Fruit fly (Drosophila melanogaster) whole organism, adult: Measurements from ENCODE around the gene m.
"Not testable (repeated sequence)": the region's sequence is repeated elsewhere in the genome, so short reads cannot be mapped to it uniquely, and the experiment has no call there.

ENCODE experiments used
- CG11617 ChIP-seq: fragments of 200-800 bp; sonication (Bioruptor generic); optimal IDR thresholded peaks from 2 replicates; lab custom pipeline; 2017; ENCODE audit warnings: mild to moderate bottlenecking, missing biosample characterization, missing genetic modification reagents, missing genetic modification characterization
- CG12768 ChIP-seq: fragments of 200-800 bp; sonication (Bioruptor generic); optimal IDR thresholded peaks from 2 replicates; lab custom pipeline; 2017; ENCODE audit warnings: missing biosample characterization, missing genetic modification characterization, mild to moderate bottlenecking, moderate library complexity, missing genetic modification reagents
- CG14711 ChIP-seq: fragments of 200-800 bp; sonication (Bioruptor generic); optimal IDR thresholded peaks from 2 replicates; lab custom pipeline; 2018; ENCODE audit warnings: missing biosample characterization, mild to moderate bottlenecking, missing genetic modification characterization, moderate library complexity
- CG1620 ChIP-seq: fragments of 200-800 bp; sonication (Bioruptor generic); optimal IDR thresholded peaks from 2 replicates; lab custom pipeline; 2016; ENCODE audit warnings: missing biosample characterization, missing genetic modification characterization
- CG33017 ChIP-seq: fragments of 200-800 bp; sonication (Bioruptor generic); optimal IDR thresholded peaks from 2 replicates; lab custom pipeline; 2018; ENCODE audit warnings: missing biosample characterization, mild to moderate bottlenecking, missing genetic modification characterization, moderate library complexity
- CG5204 ChIP-seq: fragments of 200-800 bp; sonication (Bioruptor generic); optimal IDR thresholded peaks from 2 replicates; lab custom pipeline; 2016; ENCODE audit warnings: missing biosample characterization, missing genetic modification characterization
- CG7045 ChIP-seq: fragments of 200-800 bp; sonication (Bioruptor generic); optimal IDR thresholded peaks from 2 replicates; lab custom pipeline; 2017; ENCODE audit warnings: missing biosample characterization, mild to moderate bottlenecking, missing genetic modification characterization
- CG7101 ChIP-seq: fragments of 200-800 bp; sonication (Bioruptor generic); optimal IDR thresholded peaks from 2 replicates; lab custom pipeline; 2018; ENCODE audit warnings: missing biosample characterization, mild to moderate bottlenecking, missing genetic modification characterization, moderate library complexity
- Clk ChIP-seq: fragments of 200-800 bp; sonication (Bioruptor generic); optimal IDR thresholded peaks from 2 replicates; lab custom pipeline; 2017; ENCODE audit warnings: missing biosample characterization, missing genetic modification characterization
- Crg-1 ChIP-seq: fragments of 200-800 bp; sonication (Bioruptor generic); optimal IDR thresholded peaks from 2 replicates; lab custom pipeline; 2016; ENCODE audit warnings: missing biosample characterization, missing genetic modification characterization
- Hr96 ChIP-seq: fragments of 200-800 bp; sonication (Bioruptor generic); optimal IDR thresholded peaks from 2 replicates; lab custom pipeline; 2016; ENCODE audit warnings: missing biosample characterization, missing genetic modification characterization
- Mnt ChIP-seq: fragments of 200-800 bp; sonication (Bioruptor generic); optimal IDR thresholded peaks from 2 replicates; lab custom pipeline; 2016; ENCODE audit warnings: missing biosample characterization, mild to moderate bottlenecking, missing genetic modification characterization
- bab1 ChIP-seq: fragments of 200-800 bp; sonication (Bioruptor generic); optimal IDR thresholded peaks from 3 replicates; lab custom pipeline; 2019; ENCODE audit warnings: missing biosample characterization, mild to moderate bottlenecking, missing genetic modification characterization, moderate library complexity
- cic ChIP-seq: fragments of 200-800 bp; sonication (Bioruptor generic); optimal IDR thresholded peaks from 2 replicates; lab custom pipeline; 2017; ENCODE audit warnings: missing biosample characterization, mild to moderate bottlenecking, missing genetic modification characterization, moderate library complexity
- cnc ChIP-seq, 2 experiments: fragments of >200 bp; optimal IDR thresholded peaks; 2 replicates each; lab custom pipeline; 2017
- kay ChIP-seq: fragments of 200-800 bp; sonication (Bioruptor generic); peaks from one replicate; lab custom pipeline; 2016; ENCODE audit warnings: missing biosample characterization, missing genetic modification characterization, borderline replicate concordance
- ovo ChIP-seq: fragments of 200-800 bp; sonication (Bioruptor generic); optimal IDR thresholded peaks from 2 replicates; lab custom pipeline; 2016; ENCODE audit warnings: missing biosample characterization, missing genetic modification characterization
- pad ChIP-seq: fragments of 200-800 bp; sonication (Bioruptor generic); optimal IDR thresholded peaks from 3 replicates; lab custom pipeline; 2017; ENCODE audit warnings: missing biosample characterization, missing genetic modification characterization, mild to moderate bottlenecking, moderate library complexity, missing genetic modification reagents
- tj ChIP-seq: fragments of 200-800 bp; sonication (Bioruptor generic); optimal IDR thresholded peaks from 3 replicates; lab custom pipeline; 2017; ENCODE audit warnings: missing biosample characterization, mild to moderate bottlenecking, missing genetic modification characterization, moderate library complexity
- toe ChIP-seq: fragments of 200-800 bp; sonication (Bioruptor generic); optimal IDR thresholded peaks from 2 replicates; lab custom pipeline; 2016; ENCODE audit warnings: missing biosample characterization, missing genetic modification characterization

m gene

DNA sequence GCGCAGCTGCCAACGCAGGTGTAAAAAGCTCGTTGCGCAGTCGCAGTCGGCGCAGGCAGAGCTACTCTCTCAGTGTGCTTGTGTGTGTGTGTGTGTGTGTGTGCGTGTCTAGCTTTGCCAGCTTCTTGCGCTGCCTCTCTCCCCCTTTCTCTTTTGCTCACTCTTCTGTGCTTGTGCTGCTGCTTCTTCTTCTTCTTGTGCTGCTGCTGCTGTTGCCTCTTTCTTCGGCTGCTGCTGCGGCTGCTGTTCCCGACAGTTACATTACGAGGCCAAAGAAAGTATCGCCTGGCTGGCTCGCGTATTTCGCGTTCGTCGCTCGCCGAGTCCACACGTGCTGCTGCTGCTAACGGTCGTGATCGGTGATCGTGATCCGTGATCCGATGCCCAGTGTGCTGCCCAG lies at the start of gene m:
TSS of gene m (plus strand) at position 301 of the 400 bp plus-strand sequence.
- not testable (repeated sequence) for TF ChIP-seq ovo (GFP tag; lab: Kevin White, UChicago); cnc (optimal IDR thresholded peaks at IDR 0.05; lab: Kevin White, UChicago); CG33017 (tag; lab: Kevin White, UChicago)

DNA sequence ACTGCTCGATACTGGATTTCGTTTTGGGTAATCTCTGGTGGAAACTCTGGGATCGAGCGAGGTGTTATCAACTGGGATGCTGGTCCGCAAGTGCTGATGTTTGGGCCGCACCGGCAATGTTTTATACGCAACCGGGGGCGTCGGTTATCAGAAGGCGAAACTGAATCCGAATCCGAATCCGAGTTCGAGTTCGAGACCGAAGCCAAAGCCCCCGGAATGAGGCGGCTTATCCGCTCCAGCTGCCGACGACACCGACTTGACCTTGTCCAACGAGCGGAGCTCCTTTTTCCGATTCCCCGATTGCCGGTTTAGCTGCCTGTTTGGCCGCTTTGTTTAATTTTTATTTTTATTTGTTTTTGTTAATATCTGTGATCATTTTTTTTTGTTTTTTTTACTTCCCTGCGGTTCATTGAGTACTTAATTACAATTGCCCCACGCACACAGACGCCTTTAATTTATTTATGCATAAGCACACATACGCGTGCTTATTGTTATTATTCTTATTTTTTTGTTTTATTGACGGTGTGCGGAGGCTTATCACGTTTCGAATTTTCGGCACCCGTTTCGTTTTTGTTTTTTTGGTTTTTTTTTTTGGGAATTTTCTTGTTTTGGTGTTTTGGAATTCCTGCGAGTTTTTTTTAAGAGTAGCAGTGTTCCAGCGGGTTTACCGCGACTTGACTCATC lies 49.0 kb upstream of the m start, which contains the start of gene CG2444:
TSS of gene CG2444 (minus strand) at position 372 of the 684 bp plus-strand sequence.
- no peak for TF ChIP-seq cic (GFP tag; lab: Kevin White, UChicago)

DNA sequence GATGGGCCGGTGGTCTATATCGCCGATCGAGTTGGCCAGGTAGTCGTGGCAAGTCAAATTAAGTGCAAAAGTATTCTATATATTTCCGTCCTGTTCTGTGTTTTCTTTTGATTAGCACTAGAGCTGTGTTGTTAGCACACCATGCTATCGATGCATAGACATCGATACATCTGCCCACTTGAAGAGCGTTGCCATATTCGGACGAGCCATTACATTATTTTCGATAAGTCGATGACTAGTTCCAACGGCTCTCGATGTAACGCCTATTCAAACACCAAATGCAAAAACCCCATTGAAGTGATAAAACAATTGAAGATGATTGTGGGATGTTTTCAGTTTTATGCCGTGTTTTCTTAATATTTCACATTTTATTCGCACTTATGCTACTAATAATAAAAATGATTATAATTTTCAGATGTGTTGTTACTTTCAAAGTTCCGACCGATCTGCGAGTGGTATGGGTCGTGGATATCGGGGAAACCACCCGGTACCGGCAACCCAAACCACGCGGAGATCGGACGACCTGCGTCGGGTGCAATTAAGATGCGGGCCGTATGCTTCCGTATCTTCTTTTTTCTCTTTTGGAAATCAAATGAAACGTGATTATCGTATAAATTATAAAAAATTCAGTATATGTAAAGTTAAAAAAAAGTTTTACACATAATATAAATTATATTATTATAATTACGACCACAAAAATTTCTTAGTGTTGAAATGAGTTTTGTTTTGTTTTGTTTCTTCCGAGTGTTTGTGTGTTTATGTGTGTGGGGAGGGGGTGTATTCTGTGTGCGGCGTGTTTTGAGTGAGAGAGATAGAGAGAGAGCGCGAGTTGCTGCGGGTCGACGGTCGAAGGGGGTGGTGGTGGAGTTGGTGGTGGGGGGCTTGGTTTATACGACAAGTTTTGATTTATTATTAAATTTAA lies 44.0 kb upstream of the m start, which contains the start of gene FucT6:
TSS of gene FucT6 (minus strand) at position 153 of the 922 bp plus-strand sequence.
- TF ChIP-seq cnc (optimal IDR thresholded peaks at IDR 0.05; lab: Kevin White, UChicago): no peak
- no peak for TF ChIP-seq CG1620 (GFP tag; lab: Kevin White, UChicago)
- TF ChIP-seq ovo (GFP tag; lab: Kevin White, UChicago): no peak
- peak; percentile 28 for TF ChIP-seq CG14711 (tag; lab: Kevin White, UChicago)
- no peak for TF ChIP-seq Clk (GFP tag; lab: Kevin White, UChicago)
- TF ChIP-seq CG12768 (GFP tag; lab: Kevin White, UChicago): no peak
- peak; percentile 3 for TF ChIP-seq cic (GFP tag; lab: Kevin White, UChicago)
- TF ChIP-seq Crg-1 (GFP tag; lab: Kevin White, UChicago): no peak
- peak; percentile 0 for TF ChIP-seq tj (GFP tag; lab: Kevin White, UChicago)
- peak; percentile 64 for TF ChIP-seq bab1 (GFP tag; lab: Kevin White, UChicago)
- peak; percentile 22 for TF ChIP-seq CG7101 (tag; lab: Kevin White, UChicago)
- peak; percentile 32 for TF ChIP-seq Mnt (GFP tag; lab: Kevin White, UChicago)

DNA sequence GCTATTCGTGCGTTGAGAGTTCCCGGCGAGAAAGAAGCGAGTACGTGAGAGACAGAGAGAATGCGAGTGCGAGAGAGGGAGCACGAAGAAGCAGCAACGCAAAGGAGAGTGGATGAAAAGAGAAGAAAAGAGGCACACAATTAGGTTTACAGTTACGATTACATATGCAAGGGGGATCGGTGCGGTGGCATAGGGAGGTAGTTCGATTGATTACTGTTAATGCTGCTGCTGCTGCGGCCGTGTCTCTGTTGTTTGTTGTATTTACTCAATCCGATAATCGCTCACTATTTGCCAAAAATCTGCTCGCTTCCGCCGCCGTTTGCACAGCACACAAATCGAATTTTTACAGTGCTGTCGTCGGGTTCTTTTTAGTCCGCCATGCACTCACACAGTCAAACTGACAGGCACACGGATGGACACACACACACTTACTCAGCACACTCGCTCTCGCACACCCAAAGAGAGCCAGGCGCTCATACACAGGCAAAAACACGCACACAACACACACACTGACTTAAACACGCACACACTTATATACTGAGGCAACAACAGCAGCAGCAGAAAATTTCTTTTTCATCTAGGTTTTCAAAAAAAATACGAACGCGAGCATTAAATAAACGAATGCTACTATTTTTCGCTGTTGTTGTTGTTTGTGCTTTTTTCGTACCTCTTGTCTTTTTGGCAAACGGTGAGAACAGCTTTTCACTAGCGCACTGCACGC lies 40.1 kb upstream of the m start:
- peak; percentile 91 for TF ChIP-seq tj (GFP tag; lab: Kevin White, UChicago)
- peak; percentile 95 for TF ChIP-seq ovo (GFP tag; lab: Kevin White, UChicago)
- TF ChIP-seq CG1620 (GFP tag; lab: Kevin White, UChicago): no peak
- no peak for TF ChIP-seq CG5204 (GFP tag; lab: Kevin White, UChicago)
- peak; percentile 26 for TF ChIP-seq CG12768 (GFP tag; lab: Kevin White, UChicago)
- no peak for TF ChIP-seq CG11617 (GFP tag; lab: Kevin White, UChicago)
- TF ChIP-seq Mnt (GFP tag; lab: Kevin White, UChicago): peak; percentile 74
- no peak for TF ChIP-seq Hr96 (GFP tag; lab: Kevin White, UChicago)
- TF ChIP-seq Crg-1 (GFP tag; lab: Kevin White, UChicago): peak; percentile 45
- TF ChIP-seq pad (GFP tag; lab: Kevin White, UChicago): peak; percentile 94
- TF ChIP-seq CG7101 (tag; lab: Kevin White, UChicago): peak; percentile 2
- no peak for TF ChIP-seq cnc (optimal IDR thresholded peaks at IDR 0.05; lab: Kevin White, UChicago)
- TF ChIP-seq CG33017 (tag; lab: Kevin White, UChicago): peak; percentile 28
- no peak for TF ChIP-seq CG14711 (tag; lab: Kevin White, UChicago)
- no peak for TF ChIP-seq CG7045 (GFP tag; lab: Kevin White, UChicago)
- no peak for TF ChIP-seq kay (GFP tag; lab: Kevin White, UChicago)
- no peak for TF ChIP-seq toe (GFP tag; lab: Kevin White, UChicago)
- no peak for TF ChIP-seq bab1 (GFP tag; lab: Kevin White, UChicago)
- no peak for TF ChIP-seq Clk (GFP tag; lab: Kevin White, UChicago)
- TF ChIP-seq cic (GFP tag; lab: Kevin White, UChicago): peak; percentile 76

DNA sequence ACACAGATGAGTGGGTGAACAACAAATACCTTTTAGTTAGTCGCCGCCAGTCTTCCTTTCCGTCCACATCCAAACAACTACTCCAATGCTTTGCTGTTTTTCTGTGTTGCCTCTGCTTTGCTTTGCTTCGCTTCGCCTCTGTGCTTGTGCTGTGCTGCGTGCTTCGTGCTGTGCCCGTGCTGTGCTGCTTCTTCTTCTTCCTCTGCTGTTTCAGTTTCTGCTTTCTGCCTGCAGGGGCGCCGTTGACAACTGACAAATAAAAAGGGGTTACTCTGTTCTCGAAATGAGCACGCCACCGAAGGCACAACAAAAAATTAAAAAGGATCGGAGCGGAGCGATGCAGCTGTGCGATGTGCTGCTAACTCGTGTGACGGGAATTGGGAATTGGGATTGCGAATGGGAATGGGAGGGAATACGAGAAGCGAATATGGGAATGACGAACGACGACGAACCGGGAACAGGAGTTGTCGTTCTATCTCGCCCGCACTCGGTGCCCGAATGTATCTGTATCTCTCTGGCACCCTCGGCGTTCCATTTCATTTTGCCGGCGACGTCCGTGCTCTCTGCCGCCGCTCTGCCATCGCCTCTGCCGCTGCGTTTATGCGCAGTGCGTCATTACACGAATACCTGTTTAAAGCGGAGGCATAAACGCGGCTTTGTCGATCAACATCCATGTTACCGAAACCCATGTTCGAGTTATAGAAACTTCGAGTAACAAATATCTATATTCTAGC lies 39.4 kb upstream of the m start:
- TF ChIP-seq Hr96 (GFP tag; lab: Kevin White, UChicago): no peak
- TF ChIP-seq pad (GFP tag; lab: Kevin White, UChicago): no peak
- no peak for TF ChIP-seq toe (GFP tag; lab: Kevin White, UChicago)
- TF ChIP-seq CG1620 (GFP tag; lab: Kevin White, UChicago): peak; percentile 17
- peak; percentile 46 for TF ChIP-seq Mnt (GFP tag; lab: Kevin White, UChicago)
- TF ChIP-seq tj (GFP tag; lab: Kevin White, UChicago): peak; percentile 75
- peak; percentile 74 for TF ChIP-seq bab1 (GFP tag; lab: Kevin White, UChicago)
- TF ChIP-seq ovo (GFP tag; lab: Kevin White, UChicago): no peak
- peak; percentile 35 for TF ChIP-seq CG14711 (tag; lab: Kevin White, UChicago)
- TF ChIP-seq Crg-1 (GFP tag; lab: Kevin White, UChicago): no peak
- TF ChIP-seq CG11617 (GFP tag; lab: Kevin White, UChicago): peak; percentile 7
- peak; percentile 41 for TF ChIP-seq CG7101 (tag; lab: Kevin White, UChicago)
- no peak for TF ChIP-seq CG5204 (GFP tag; lab: Kevin White, UChicago)
- no peak for TF ChIP-seq cic (GFP tag; lab: Kevin White, UChicago)
- no peak for TF ChIP-seq CG7045 (GFP tag; lab: Kevin White, UChicago)
- TF ChIP-seq cnc (optimal IDR thresholded peaks at IDR 0.05; lab: Kevin White, UChicago): no peak
- TF ChIP-seq Clk (GFP tag; lab: Kevin White, UChicago): no peak
- TF ChIP-seq kay (GFP tag; lab: Kevin White, UChicago): no peak
- TF ChIP-seq CG12768 (GFP tag; lab: Kevin White, UChicago): no peak
- TF ChIP-seq CG33017 (tag; lab: Kevin White, UChicago): no peak
